Worm (Caenorhabditis elegans) whole organism, mixed stage, embryonic: Measurements from ENCODE around the gene srw-17.
"Not testable (repeated sequence)": the region's sequence is repeated elsewhere in the genome, so short reads cannot be mapped to it uniquely, and the experiment has no call there.

ENCODE experiments used
- M03D4.4 ChIP-seq: sonication (generic microtip); optimal IDR thresholded peaks from 2 replicates; lab custom pipeline; 2017; ENCODE audit warnings: mild to moderate bottlenecking, missing genetic modification characterization, missing compliant biosample characterization
- bed-3 ChIP-seq: fragments of 200-800 bp; sonication (Bioruptor generic); optimal IDR thresholded peaks from 3 replicates; lab custom pipeline; 2018; ENCODE audit warnings: mild to moderate bottlenecking, missing genetic modification characterization, moderate library complexity, missing compliant biosample characterization
- blmp-1 ChIP-seq: fragments of 150-350 bp; optimal IDR thresholded peaks from 2 replicates; lab custom pipeline; 2014; ENCODE audit warnings: missing biosample characterization, missing genetic modification characterization
- ceh-39 ChIP-seq: fragments of 150-350 bp; optimal IDR thresholded peaks from 2 replicates; lab custom pipeline; 2014; ENCODE audit warnings: missing biosample characterization, missing genetic modification characterization
- ceh-43 ChIP-seq: fragments of 200-800 bp; sonication (Bioruptor generic); optimal IDR thresholded peaks from 2 replicates; lab custom pipeline; 2018; ENCODE audit warnings: mild to moderate bottlenecking, missing genetic modification characterization, moderate library complexity, missing compliant biosample characterization
- ceh-83 ChIP-seq: fragments of 200-800 bp; sonication (Bioruptor generic); optimal IDR thresholded peaks from 2 replicates; lab custom pipeline; 2018; ENCODE audit warnings: mild to moderate bottlenecking, missing genetic modification characterization, missing compliant biosample characterization
- ces-1 ChIP-seq: fragments of 150-350 bp; optimal IDR thresholded peaks from 2 replicates; lab custom pipeline; 2014; ENCODE audit warnings: missing biosample characterization, missing genetic modification reagents, missing genetic modification characterization
- cnd-1 ChIP-seq: fragments of 200-800 bp; sonication (Bioruptor generic); optimal IDR thresholded peaks from 2 replicates; lab custom pipeline; 2018; ENCODE audit warnings: mild to moderate bottlenecking, missing genetic modification characterization, missing compliant biosample characterization
- drap-1 ChIP-seq: fragments of 200-800 bp; sonication (Bioruptor generic); optimal IDR thresholded peaks from 3 replicates; lab custom pipeline; 2018; ENCODE audit warnings: mild to moderate bottlenecking, missing genetic modification characterization, missing compliant biosample characterization
- elt-1 ChIP-seq: sonication (generic microtip); optimal IDR thresholded peaks from 2 replicates; lab custom pipeline; 2017; ENCODE audit warnings: missing genetic modification characterization, mild to moderate bottlenecking, missing compliant biosample characterization, antibody characterized with exemption, moderate library complexity, borderline replicate concordance; ENCODE audit not compliant: insufficient read depth
- elt-3 ChIP-seq: fragments of 150-350 bp; optimal IDR thresholded peaks from 2 replicates; lab custom pipeline; 2014; ENCODE audit warnings: missing biosample characterization, missing genetic modification characterization
- hlh-1 ChIP-seq: fragments of 150-350 bp; optimal IDR thresholded peaks from 2 replicates; lab custom pipeline; 2014; ENCODE audit warnings: missing biosample characterization, missing genetic modification reagents, missing genetic modification characterization
- lin-13 ChIP-seq: fragments of 150-350 bp; optimal IDR thresholded peaks from 2 replicates; lab custom pipeline; 2014; ENCODE audit warnings: missing biosample characterization, missing genetic modification characterization
- lin-32 ChIP-seq: fragments of 200-800 bp; sonication (Bioruptor generic); optimal IDR thresholded peaks from 2 replicates; lab custom pipeline; 2018; ENCODE audit warnings: mild to moderate bottlenecking, missing genetic modification characterization, missing compliant biosample characterization
- lsy-2 ChIP-seq: fragments of 150-350 bp; optimal IDR thresholded peaks from 2 replicates; lab custom pipeline; 2014; ENCODE audit warnings: missing biosample characterization, missing genetic modification characterization
- mab-5 ChIP-seq: fragments of 150-350 bp; optimal IDR thresholded peaks from 2 replicates; lab custom pipeline; 2014; ENCODE audit warnings: missing biosample characterization, missing genetic modification characterization
- mep-1 ChIP-seq: fragments of 150-350 bp; optimal IDR thresholded peaks from 2 replicates; lab custom pipeline; 2017; ENCODE audit warnings: missing biosample characterization, missing genetic modification reagents, missing genetic modification characterization, inconsistent platforms
- mls-2 ChIP-seq: sonication (generic microtip); optimal IDR thresholded peaks from 2 replicates; lab custom pipeline; 2016; ENCODE audit warnings: mild to moderate bottlenecking, missing genetic modification characterization, moderate library complexity, missing compliant biosample characterization
- nhr-12 ChIP-seq: fragments of 150-350 bp; optimal IDR thresholded peaks from 2 replicates; lab custom pipeline; 2014; ENCODE audit warnings: missing biosample characterization, missing genetic modification characterization
- nhr-2 ChIP-seq: fragments of 150-350 bp; optimal IDR thresholded peaks from 2 replicates; lab custom pipeline; 2014; ENCODE audit warnings: missing biosample characterization, missing genetic modification characterization
- nhr-237 ChIP-seq: fragments of 150-350 bp; optimal IDR thresholded peaks from 2 replicates; lab custom pipeline; 2014; ENCODE audit warnings: missing biosample characterization, missing genetic modification characterization
- nhr-28 ChIP-seq: fragments of 150-350 bp; optimal IDR thresholded peaks from 2 replicates; lab custom pipeline; 2014; ENCODE audit warnings: missing biosample characterization, missing genetic modification characterization
- sem-2 ChIP-seq: fragments of 200-800 bp; sonication (Bioruptor generic); optimal IDR thresholded peaks from 2 replicates; lab custom pipeline; 2018; ENCODE audit warnings: mild to moderate bottlenecking, missing genetic modification characterization, missing compliant biosample characterization
- sptf-1 ChIP-seq: sonication (generic microtip); optimal IDR thresholded peaks from 2 replicates; lab custom pipeline; 2017; ENCODE audit warnings: mild to moderate bottlenecking, missing genetic modification characterization, moderate library complexity, missing compliant biosample characterization
- tbx-8 ChIP-seq: fragments of 200-800 bp; sonication (Bioruptor generic); optimal IDR thresholded peaks from 2 replicates; lab custom pipeline; 2018; ENCODE audit warnings: mild to moderate bottlenecking, missing genetic modification characterization, moderate library complexity, missing compliant biosample characterization
- unc-120 ChIP-seq: sonication (generic microtip); optimal IDR thresholded peaks from 2 replicates; lab custom pipeline; 2017; ENCODE audit warnings: missing genetic modification characterization, missing compliant biosample characterization; ENCODE audit not compliant: poor library complexity, severe bottlenecking
- unc-62 ChIP-seq: fragments of 150-350 bp; optimal IDR thresholded peaks from 2 replicates; lab custom pipeline; 2014; ENCODE audit warnings: missing biosample characterization, missing genetic modification reagents, missing genetic modification characterization
- ztf-11 ChIP-seq: fragments of 150-350 bp; optimal IDR thresholded peaks from 2 replicates; lab custom pipeline; 2014; ENCODE audit warnings: missing biosample characterization, missing genetic modification characterization

srw-17 gene

ce11 chrV:15264131-15264530 is 12.7 kb downstream of the srw-17 start, which contains the start of gene M01B2.12:
Gene M01B2.12 (minus strand): TSS chrV:15264231.
- TF ChIP-seq mls-2 (tag; lab: Kevin White, UChicago) (no peak), mab-5 (no peak), sptf-1 (tag; lab: Kevin White, UChicago) (no peak), nhr-28 (tag; lab: Kevin White, UChicago) (no peak), ceh-39 (tag; lab: Kevin White, UChicago) (no peak), bed-3 (GFP tag; lab: Kevin White, UChicago) (no peak), mep-1 (tag; lab: Kevin White, UChicago) (no peak), lin-32 (GFP tag; lab: Kevin White, UChicago) (no peak), unc-120 (tag; lab: Kevin White, UChicago) (no peak), nhr-12 (tag; lab: Kevin White, UChicago) (no peak), ceh-83 (GFP tag; lab: Kevin White, UChicago) (no peak), hlh-1 (no peak), ceh-43 (no peak), unc-62 (no peak), drap-1 (no peak), nhr-237 (tag; lab: Kevin White, UChicago) (no peak), tbx-8 (GFP tag; lab: Kevin White, UChicago) (no peak)

DNA sequence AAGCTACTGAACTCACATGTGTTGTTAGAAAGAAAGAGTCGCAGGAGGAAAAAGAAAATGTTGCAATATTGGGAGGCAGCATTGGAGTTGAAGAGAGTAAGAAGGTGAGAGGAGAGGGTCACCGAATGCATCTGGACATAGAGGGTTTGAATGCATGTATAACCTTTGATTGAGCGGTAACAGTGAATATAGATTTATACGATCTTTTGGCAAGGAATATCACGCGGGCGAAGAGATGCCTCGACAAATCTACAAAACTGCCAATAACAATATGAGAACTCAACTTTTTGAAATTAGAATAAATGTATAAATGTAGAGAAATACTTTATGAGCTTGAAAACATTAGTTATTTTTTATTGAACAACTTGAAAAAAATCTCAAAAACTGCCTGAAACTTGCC is 14.5 kb downstream of the srw-17 start, which contains the start of gene M01B2.10:
Gene M01B2.10 (minus strand): TSS at position 101 of the 400 bp plus-strand sequence.
- not testable (repeated sequence) for TF ChIP-seq nhr-28, unc-120, nhr-2 (tag; lab: Kevin White, UChicago)

ce11 chrV:15259904-15260303 is 16.9 kb downstream of the srw-17 start, which contains the start of gene M01B2.8:
Gene M01B2.8 (plus strand): TSS chrV:15260204.
- TF ChIP-seq drap-1 (no peak), elt-1 (no peak), nhr-237 (tag; lab: Kevin White, UChicago) (no peak), ztf-11 (tag; lab: Kevin White, UChicago) (no peak), M03D4.4 (tag; lab: Kevin White, UChicago) (no peak), ceh-43 (no peak), nhr-2 (tag; lab: Kevin White, UChicago) (no peak), sem-2 (GFP tag; lab: Kevin White, UChicago) (no peak), ces-1 (GFP tag; lab: Kevin White, UChicago) (no peak), nhr-12 (tag; lab: Kevin White, UChicago) (no peak), mls-2 (tag; lab: Kevin White, UChicago) (no peak), ceh-39 (tag; lab: Kevin White, UChicago) (no peak), elt-3 (tag; lab: Kevin White, UChicago) (no peak), lin-13 (tag; lab: Kevin White, UChicago) (no peak), blmp-1 (no peak), cnd-1 (tag; lab: Kevin White, UChicago) (no peak), unc-62 (no peak), sptf-1 (tag; lab: Kevin White, UChicago) (no peak), tbx-8 (GFP tag; lab: Kevin White, UChicago) (no peak)

DNA sequence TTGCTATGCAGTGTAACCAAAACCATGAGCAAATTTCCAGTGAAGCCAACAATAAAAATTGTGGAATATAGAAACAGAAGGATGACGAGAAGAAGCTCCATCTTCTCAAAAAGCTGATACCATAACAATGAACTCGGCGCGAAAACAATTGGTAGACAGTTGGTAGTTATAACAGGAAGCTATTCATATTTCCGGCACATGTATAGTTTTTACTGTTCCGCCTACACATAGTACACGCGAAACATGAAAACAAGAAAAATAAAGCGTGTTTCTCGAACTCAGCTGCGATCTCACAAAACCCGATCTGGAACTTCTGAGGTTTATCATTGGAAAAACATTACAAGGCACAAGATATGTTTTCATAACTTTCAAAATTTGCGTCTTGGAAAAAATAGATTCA is 17.8 kb downstream of the srw-17 start, which contains the start of gene srsx-37:
Gene srsx-37 (minus strand): TSS at position 101 of the 400 bp plus-strand sequence.
- TF ChIP-seq lsy-2 (tag; lab: Kevin White, UChicago) (no peak), sem-2 (GFP tag; lab: Kevin White, UChicago) (no peak), lin-13 (tag; lab: Kevin White, UChicago) (no peak), bed-3 (GFP tag; lab: Kevin White, UChicago) (no peak), tbx-8 (GFP tag; lab: Kevin White, UChicago) (no peak), hlh-1 (no peak), nhr-2 (tag; lab: Kevin White, UChicago) (no peak), nhr-28 (tag; lab: Kevin White, UChicago) (no peak)

ce11 chrV:15256669-15257068 is 20.1 kb downstream of the srw-17 start, which contains the start of gene srsx-39:
Gene srsx-39 (minus strand): TSS chrV:15256769.
- not testable (repeated sequence) for TF ChIP-seq unc-120 (tag; lab: Kevin White, UChicago); M03D4.4 (tag; lab: Kevin White, UChicago); drap-1
